Fruit fly (Drosophila melanogaster) whole organism, embryonic: ENCODE measurements around the gene spz3.

Experiments used
- Adf1 ChIP-seq: fragments of 200-800 bp; sonication (Bioruptor generic); IDR thresholded peaks from 2 replicates; pipeline ENCODE4 v1.3.6; 2022; ENCODE audit warnings: missing biosample characterization, missing genetic modification characterization
- Awh ChIP-seq: fragments of 200-800 bp; sonication (Bioruptor generic); IDR thresholded peaks from 2 replicates; pipeline ENCODE4, ENCODE4 v1.3.6; 2022; ENCODE audit warnings: missing biosample characterization, missing genetic modification characterization
- B-H2 ChIP-seq: fragments of 200-800 bp; sonication (Bioruptor generic); optimal IDR thresholded peaks from 2 replicates; lab custom pipeline; 2018; ENCODE audit warnings: missing biosample characterization, mild to moderate bottlenecking, missing genetic modification characterization
- CG10959 ChIP-seq: fragments of 200-800 bp; sonication (Bioruptor generic); IDR thresholded peaks from 2 replicates; pipeline ENCODE4 v1.3.6; 2022; ENCODE audit warnings: missing biosample characterization, missing genetic modification characterization
- CG12219 ChIP-seq: fragments of 200-800 bp; sonication (Bioruptor generic); optimal IDR thresholded peaks from 3 replicates; lab custom pipeline; 2018; ENCODE audit warnings: missing biosample characterization, mild to moderate bottlenecking, missing genetic modification characterization
- CG12942 ChIP-seq: fragments of 200-800 bp; sonication (Bioruptor generic); optimal IDR thresholded peaks from 3 replicates; lab custom pipeline; 2016; ENCODE audit warnings: missing biosample characterization, missing genetic modification characterization
- CG13424 ChIP-seq: fragments of 200-800 bp; sonication (Bioruptor generic); optimal IDR thresholded peaks from 2 replicates; lab custom pipeline; 2019; ENCODE audit warnings: missing biosample characterization, mild to moderate bottlenecking, missing genetic modification characterization, moderate library complexity
- CG14710 ChIP-seq: fragments of 200-800 bp; sonication (Bioruptor generic); optimal IDR thresholded peaks from 3 replicates; lab custom pipeline; 2019; ENCODE audit warnings: missing biosample characterization, mild to moderate bottlenecking, missing genetic modification characterization, moderate library complexity
- CG15073 ChIP-seq: fragments of 200-800 bp; sonication (Bioruptor generic); optimal IDR thresholded peaks from 2 replicates; lab custom pipeline; 2016; ENCODE audit warnings: missing biosample characterization, missing genetic modification characterization
- CG16779 ChIP-seq: fragments of 200-800 bp; sonication (Bioruptor generic); IDR thresholded peaks from 2 replicates; pipeline ENCODE4 v1.3.6; 2022; ENCODE audit warnings: missing biosample characterization, missing genetic modification characterization
- CG17829 ChIP-seq: fragments of 200-800 bp; optimal IDR thresholded peaks from 2 replicates; lab custom pipeline; 2019; ENCODE audit warnings: missing biosample characterization, mild to moderate bottlenecking, missing genetic modification characterization, moderate library complexity
- CG2202 ChIP-seq: fragments of 200-800 bp; sonication (Bioruptor generic); optimal IDR thresholded peaks from 2 replicates; lab custom pipeline; 2018; ENCODE audit warnings: missing biosample characterization, mild to moderate bottlenecking, missing genetic modification characterization
- CG30020 ChIP-seq: fragments of 200-800 bp; optimal IDR thresholded peaks from 2 replicates; lab custom pipeline; 2019; ENCODE audit warnings: missing biosample characterization, mild to moderate bottlenecking, missing genetic modification characterization, moderate library complexity
- CG3281 ChIP-seq: fragments of 200-800 bp; sonication (Bioruptor generic); optimal IDR thresholded peaks from 3 replicates; lab custom pipeline; 2017; ENCODE audit warnings: missing biosample characterization, mild to moderate bottlenecking, missing genetic modification characterization
- CG6854 ChIP-seq: fragments of 200-800 bp; sonication (Bioruptor generic); optimal IDR thresholded peaks from 3 replicates; lab custom pipeline; 2017; ENCODE audit warnings: missing biosample characterization, mild to moderate bottlenecking, missing genetic modification characterization
- CG8359 ChIP-seq: fragments of 200-800 bp; sonication (Bioruptor generic); optimal IDR thresholded peaks from 2 replicates; lab custom pipeline; 2017; ENCODE audit warnings: missing biosample characterization, mild to moderate bottlenecking, missing genetic modification characterization, borderline replicate concordance
- CG8765 ChIP-seq: fragments of 200-800 bp; sonication (Bioruptor generic); IDR thresholded peaks from 2 replicates; pipeline ENCODE4 v1.3.6; 2022; ENCODE audit warnings: missing biosample characterization, missing genetic modification characterization
- Chrac-16 ChIP-seq: fragments of 200-800 bp; sonication (Bioruptor generic); optimal IDR thresholded peaks from 3 replicates; lab custom pipeline; 2016; ENCODE audit warnings: missing biosample characterization, missing genetic modification characterization
- CkIIα-i1 ChIP-seq: fragments of 200-800 bp; sonication (Bioruptor generic); IDR thresholded peaks from 2 replicates; pipeline ENCODE4 v1.3.6; 2022; ENCODE audit warnings: missing biosample characterization, missing genetic modification characterization
- Dfd ChIP-seq, 2 experiments: fragments of >200 bp; optimal IDR thresholded peaks; 2 replicates each; lab custom pipeline; 2017; ENCODE audit warnings: missing biosample characterization in 2 of 2, missing genetic modification characterization in 2 of 2
- Doc3 ChIP-seq: fragments of 200-800 bp; sonication (Bioruptor generic); IDR thresholded peaks from 3 replicates; pipeline ENCODE4 v1.3.6; 2022; ENCODE audit warnings: missing biosample characterization, missing genetic modification characterization; ENCODE audit not compliant: partially characterized antibody
- Ets65A ChIP-seq: fragments of 200-800 bp; sonication (Bioruptor generic); peaks from one replicate; lab custom pipeline; 2016; ENCODE audit warnings: missing biosample characterization, missing genetic modification characterization
- H2.0 ChIP-seq: fragments of 200-800 bp; sonication (Bioruptor generic); IDR thresholded peaks from 2 replicates; pipeline ENCODE4 v1.3.6; 2022; ENCODE audit warnings: missing biosample characterization, missing genetic modification characterization
- HLH4C ChIP-seq: fragments of 200-800 bp; sonication (Bioruptor generic); IDR thresholded peaks from 3 replicates; pipeline ENCODE4 v1.3.6; 2022; ENCODE audit warnings: missing biosample characterization, missing genetic modification characterization; ENCODE audit not compliant: partially characterized antibody
- Hand ChIP-seq: fragments of 200-800 bp; sonication (Bioruptor generic); optimal IDR thresholded peaks from 2 replicates; lab custom pipeline; 2017; ENCODE audit warnings: mild to moderate bottlenecking, missing biosample characterization, missing genetic modification reagents, missing genetic modification characterization
- Jarid2 ChIP-seq: fragments of 200-800 bp; sonication (Bioruptor generic); optimal IDR thresholded peaks from 3 replicates; lab custom pipeline; 2017; ENCODE audit warnings: mild to moderate bottlenecking, missing biosample characterization, missing genetic modification reagents, missing genetic modification characterization
- Lpt ChIP-seq: fragments of >200 bp; optimal IDR thresholded peaks from 2 replicates; lab custom pipeline; 2018; ENCODE audit warnings: missing biosample characterization, missing genetic modification characterization
- NC2α ChIP-seq: fragments of 200-800 bp; sonication (Bioruptor generic); optimal IDR thresholded peaks from 2 replicates; lab custom pipeline; 2016; ENCODE audit warnings: missing biosample characterization, missing genetic modification characterization
- Nf-YA ChIP-seq: fragments of 200-800 bp; sonication (Bioruptor generic); IDR thresholded peaks from 2 replicates; pipeline ENCODE4 v1.3.6; 2022; ENCODE audit warnings: missing biosample characterization, missing genetic modification characterization
- Opbp ChIP-seq: fragments of 200-800 bp; sonication (Bioruptor generic); IDR thresholded peaks from 3 replicates; pipeline ENCODE4 v1.3.6; 2022; ENCODE audit warnings: missing biosample characterization, missing genetic modification characterization; ENCODE audit not compliant: partially characterized antibody
- Sin3A ChIP-seq: fragments of >200 bp; optimal IDR thresholded peaks from 2 replicates; lab custom pipeline; 2018
- aop ChIP-seq: fragments of 200-800 bp; sonication (Bioruptor generic); IDR thresholded peaks from 2 replicates; pipeline ENCODE4 v1.3.6; 2022; ENCODE audit warnings: missing biosample characterization, missing genetic modification characterization
- br ChIP-seq: fragments of >200 bp; optimal IDR thresholded peaks from 2 replicates; lab custom pipeline; 2017
- btn ChIP-seq: fragments of 200-800 bp; sonication (Bioruptor generic); optimal IDR thresholded peaks from 2 replicates; lab custom pipeline; 2016; ENCODE audit warnings: missing biosample characterization, missing genetic modification characterization
- chif ChIP-seq, 2 experiments: fragments of 200-800 bp; sonication (Bioruptor generic); optimal IDR thresholded peaks; 3 replicates each; lab custom pipeline; 2016; ENCODE audit warnings: missing biosample characterization in 2 of 2, missing genetic modification characterization in 2 of 2
- crc ChIP-seq: fragments of 200-800 bp; sonication (Bioruptor generic); optimal IDR thresholded peaks from 2 replicates; lab custom pipeline; 2016; ENCODE audit warnings: missing biosample characterization, missing genetic modification characterization
- dati ChIP-seq: fragments of 200-800 bp; sonication (Bioruptor generic); IDR thresholded peaks from 2 replicates; pipeline ENCODE4 v1.3.6; 2022; ENCODE audit warnings: missing biosample characterization, missing genetic modification characterization
- eve ChIP-seq, 2 experiments: fragments of >200 bp; optimal IDR thresholded peaks; 2 replicates each; lab custom pipeline; 2017; ENCODE audit warnings: missing biosample characterization in 2 of 2, missing genetic modification characterization in 2 of 2
- ftz-f1 ChIP-seq: fragments of 200-800 bp; sonication (Bioruptor generic); optimal IDR thresholded peaks from 2 replicates; lab custom pipeline; 2016; ENCODE audit warnings: missing biosample characterization, missing genetic modification characterization
- gcm ChIP-seq: fragments of 200-800 bp; sonication (Bioruptor generic); optimal IDR thresholded peaks from 2 replicates; lab custom pipeline; 2019; ENCODE audit warnings: missing biosample characterization, mild to moderate bottlenecking, missing genetic modification characterization, moderate library complexity
- gsb ChIP-seq: fragments of 200-800 bp; sonication (Bioruptor generic); IDR thresholded peaks from 2 replicates; pipeline ENCODE4 v1.3.6; 2022; ENCODE audit warnings: missing biosample characterization, missing genetic modification characterization
- jing ChIP-seq: fragments of 200-800 bp; sonication (Bioruptor generic); optimal IDR thresholded peaks from 2 replicates; lab custom pipeline; 2018; ENCODE audit warnings: missing biosample characterization, mild to moderate bottlenecking, missing genetic modification characterization
- lola ChIP-seq, 3 experiments: fragments of >200 bp in 2 of 3; fragments of 200-800 bp in 1 of 3; sonication (Bioruptor generic) in 1 of 3; optimal IDR thresholded peaks; 2 replicates each; lab custom pipeline; 2017 to 2019; ENCODE audit warnings: missing biosample characterization in 3 of 3, missing genetic modification characterization in 3 of 3, mild to moderate bottlenecking in 1 of 3, moderate library complexity in 1 of 3
- mam ChIP-seq: fragments of 200-800 bp; sonication (Bioruptor generic); optimal IDR thresholded peaks from 3 replicates; lab custom pipeline; 2016; ENCODE audit warnings: missing biosample characterization, missing genetic modification characterization
- nmo ChIP-seq: fragments of 200-800 bp; sonication (Bioruptor generic); optimal IDR thresholded peaks from 2 replicates; lab custom pipeline; 2018; ENCODE audit warnings: missing biosample characterization, mild to moderate bottlenecking, missing genetic modification characterization, moderate library complexity
- p53 ChIP-seq: fragments of 200-800 bp; sonication (Bioruptor generic); optimal IDR thresholded peaks from 2 replicates; lab custom pipeline; 2016; ENCODE audit warnings: missing biosample characterization, missing genetic modification characterization
- pb ChIP-seq: fragments of 200-800 bp; sonication (Bioruptor generic); optimal IDR thresholded peaks from 3 replicates; lab custom pipeline; 2016; ENCODE audit warnings: missing biosample characterization, missing genetic modification characterization
- repo ChIP-seq: fragments of 200-800 bp; sonication (Bioruptor generic); optimal IDR thresholded peaks from 2 replicates; lab custom pipeline; 2016; ENCODE audit warnings: missing biosample characterization, missing genetic modification characterization
- ro ChIP-seq: fragments of 200-800 bp; sonication (Bioruptor generic); IDR thresholded peaks from 2 replicates; pipeline ENCODE4 v1.3.6; 2022; ENCODE audit warnings: missing biosample characterization, missing genetic modification characterization
- scrt ChIP-seq: fragments of 200-800 bp; sonication (Bioruptor generic); optimal IDR thresholded peaks from 2 replicates; lab custom pipeline; 2018; ENCODE audit warnings: missing biosample characterization, mild to moderate bottlenecking, missing genetic modification characterization, moderate library complexity
- sima ChIP-seq: fragments of 200-800 bp; sonication (Bioruptor generic); optimal IDR thresholded peaks from 2 replicates; lab custom pipeline; 2016; ENCODE audit warnings: missing biosample characterization, missing genetic modification characterization
- sr ChIP-seq: fragments of 200-800 bp; sonication (Bioruptor generic); IDR thresholded peaks from 3 replicates; pipeline ENCODE4 v1.3.6; 2022; ENCODE audit warnings: missing biosample characterization, missing genetic modification characterization
- toy ChIP-seq: fragments of 200-800 bp; sonication (Bioruptor generic); IDR thresholded peaks from 2 replicates; pipeline ENCODE4 v1.3.6; 2022; ENCODE audit warnings: missing biosample characterization, missing genetic modification characterization

The spz3 gene

DNA sequence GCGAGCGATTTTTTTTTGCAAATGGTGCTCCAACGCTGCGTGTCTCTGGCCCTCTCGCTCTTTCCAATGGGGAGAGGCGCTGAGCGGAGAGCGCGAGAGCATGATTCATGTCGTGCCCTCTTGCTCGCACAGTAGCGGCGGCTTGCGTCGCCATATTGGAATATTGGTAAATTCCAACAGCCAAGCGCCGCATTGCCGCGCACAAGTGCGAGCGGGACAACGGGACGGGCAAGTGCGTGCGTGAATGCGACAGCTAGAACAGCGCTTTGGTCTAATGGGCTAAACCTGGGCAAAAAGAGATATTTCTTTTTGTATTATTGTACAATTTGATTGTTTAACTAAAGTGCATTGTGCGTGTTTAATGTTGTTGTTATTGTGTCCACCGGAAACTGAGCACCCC is 51.1 kb downstream of the spz3 start (continued):
- TF ChIP-seq btn (GFP tag; lab: Kevin White, UChicago) (no peak), Ets65A (no peak), CG12942 (GFP tag; lab: Kevin White, UChicago) (no peak), Dfd (GFP tag; optimal IDR thresholded peaks at IDR 0.05; lab: Kevin White, UChicago) (no peak), HLH4C (GFP tag; lab: Robert Waterston, UW) (peak; percentile 35), Doc3 (GFP tag; lab: Robert Waterston, UW) (no peak), CG3281 (no peak), nmo (GFP tag; lab: Kevin White, UChicago) (peak; percentile 82), eve (GFP tag; optimal IDR thresholded peaks at IDR 0.05; lab: Kevin White, UChicago) (no peak), Sin3A (lab: Kevin White, UChicago) (no peak), p53 (GFP tag; lab: Kevin White, UChicago) (no peak), CG17829 (tag; lab: Kevin White, UChicago) (peak; percentile 59), toy (no peak), CkIIα-i1 (GFP tag; lab: Robert Waterston, UW) (no peak), jing (GFP tag; lab: Kevin White, UChicago) (no peak), Awh (GFP tag; lab: Robert Waterston, UW) (no peak), lola (GFP tag; optimal IDR thresholded peaks at IDR 0.05; lab: Kevin White, UChicago) (no peak), CG2202 (tag; lab: Kevin White, UChicago) (no peak), dati (no peak), CG12219 (peak; percentile 31), pb (GFP tag; lab: Kevin White, UChicago) (no peak), gsb (GFP tag; lab: Robert Waterston, UW) (no peak), Chrac-16 (GFP tag; lab: Kevin White, UChicago) (no peak), B-H2 (GFP tag; lab: Kevin White, UChicago) (peak; percentile 64), CG15073 (GFP tag; lab: Kevin White, UChicago) (no peak), ftz-f1 (GFP tag; lab: Kevin White, UChicago) (peak; percentile 51), CG13424 (no peak), CG30020 (tag; lab: Kevin White, UChicago) (peak; percentile 19), NC2α (GFP tag; lab: Kevin White, UChicago) (no peak), CG16779 (GFP tag; lab: Robert Waterston, UW) (no peak), scrt (peak; percentile 55), sr (GFP tag; lab: Robert Waterston, UW) (no peak), ro (GFP tag; lab: Robert Waterston, UW) (no peak), CG6854 (GFP tag; lab: Kevin White, UChicago) (no peak), repo (GFP tag; lab: Kevin White, UChicago) (no peak), Adf1 (peak; percentile 70), CG8765 (GFP tag; lab: Robert Waterston, UW) (0 out of 2 replicates have a peak, but pooled peaks have one; percentile 59), br (lab: Kevin White, UChicago) (no peak), H2.0 (no peak), chif (GFP tag; optimal IDR thresholded peaks at IDR 0.05; lab: Kevin White, UChicago) (no peak), sima (no peak), Lpt (GFP tag; lab: Kevin White, UChicago) (no peak), CG14710 (tag; lab: Kevin White, UChicago) (no peak), CG10959 (no peak), Opbp (GFP tag; lab: Robert Waterston, UW) (peak; percentile 80), Jarid2 (GFP tag; lab: Kevin White, UChicago) (no peak), Hand (peak; percentile 47), gcm (GFP tag; lab: Kevin White, UChicago) (no peak), CG8359 (GFP tag; lab: Kevin White, UChicago) (no peak), Nf-YA (GFP tag; lab: Robert Waterston, UW) (no peak), aop (GFP tag; lab: Robert Waterston, UW) (no peak), crc (GFP tag; lab: Kevin White, UChicago) (no peak), mam (GFP tag; lab: Kevin White, UChicago) (no peak)
